Worm (Caenorhabditis elegans): ENCODE data around the gene fipr-11.

DNA sequence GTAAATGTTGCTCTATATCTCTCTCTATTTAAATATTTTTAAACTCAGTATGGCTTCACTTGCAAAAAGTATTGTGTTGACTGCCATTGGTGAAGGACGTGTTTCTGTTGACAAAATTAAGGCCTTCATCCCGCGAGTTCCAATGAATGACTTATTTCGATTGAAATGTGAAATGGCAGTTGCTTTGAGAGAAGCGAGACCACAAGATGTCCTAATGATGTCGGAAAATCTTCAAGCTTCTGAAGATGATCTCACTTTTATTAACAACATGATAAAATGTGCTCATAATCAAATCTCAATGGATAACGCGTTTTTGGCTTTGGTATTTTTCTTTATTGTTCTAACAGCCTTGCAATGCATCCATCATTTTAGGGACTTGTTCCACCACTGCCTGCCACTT lies 15.3 kb upstream of the fipr-11 start, which contains the start of gene ceh-75:
- TF ChIP-seq nhr-11 (tag; optimal IDR thresholded peaks at IDR 0.05), result no peak
- TF ChIP-seq ama-1 (optimal IDR thresholded peaks at IDR 0.05), result no peak
- TF ChIP-seq fkh-10 (GFP tag; optimal IDR thresholded peaks at IDR 0.05), result no peak
- TF ChIP-seq pha-4 (tag; optimal IDR thresholded peaks at IDR 0.05), result no peak
- TF ChIP-seq ceh-22 (tag; optimal IDR thresholded peaks at IDR 0.05), result no peak
- no peak for TF ChIP-seq K02D7.2 (tag; optimal IDR thresholded peaks at IDR 0.05)
- TF ChIP-seq lim-6 (tag; optimal IDR thresholded peaks at IDR 0.05), result no peak

All from whole organism, late embryonic.